Fruit fly (Drosophila melanogaster) ovary, adult (tissue): Measurements from ENCODE around the gene TBC1D5.

Experiments used
- CG17801 ChIP-seq: fragments of 200-800 bp; optimal IDR thresholded peaks from 2 replicates; lab custom pipeline; 2019; ENCODE audit warnings: missing biosample characterization, mild to moderate bottlenecking, missing genetic modification characterization, moderate library complexity; ENCODE audit not compliant: partially characterized antibody

Gene TBC1D5

DNA sequence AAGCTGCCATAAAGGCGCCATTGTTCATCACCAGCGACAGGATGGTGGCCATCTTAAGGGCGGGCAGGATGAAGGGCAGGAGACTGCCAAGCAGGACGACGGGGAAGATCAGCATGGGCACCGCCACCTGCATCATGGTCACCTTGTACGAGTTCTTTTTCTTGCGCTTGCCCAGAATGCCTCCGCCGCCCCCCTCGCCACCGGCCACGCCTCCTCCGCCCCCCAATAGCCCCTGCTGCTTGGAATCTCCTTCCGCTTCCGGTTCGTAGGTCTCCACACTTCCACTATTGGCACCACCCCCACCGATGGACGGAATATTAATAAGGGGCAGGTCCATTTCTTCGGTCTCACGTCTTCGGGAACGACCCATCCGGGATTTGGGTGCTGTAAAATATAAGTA, 13.3 kb upstream of the TBC1D5 start:
- TF ChIP-seq CG17801 (GFP tag; lab: Kevin White, UChicago) = no peak

DNA sequence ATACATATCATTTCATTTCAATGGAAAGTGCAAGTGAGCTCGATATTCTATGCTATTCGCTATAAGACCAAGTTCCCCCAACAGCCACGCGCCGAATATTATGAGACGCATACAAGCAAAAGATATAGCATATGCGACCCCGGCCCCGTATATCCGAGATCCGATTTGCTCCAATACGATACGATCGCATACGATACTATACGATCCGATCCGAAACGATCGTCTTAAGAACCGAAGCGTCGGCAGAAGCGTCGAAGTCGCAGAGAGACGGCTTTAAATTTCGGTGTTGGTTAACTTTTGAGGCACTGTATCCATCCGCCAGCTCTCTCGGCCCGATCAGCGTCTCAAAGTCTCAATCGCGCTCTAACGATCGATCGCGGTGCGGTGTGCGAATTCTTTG, 7.6 kb upstream of the TBC1D5 start, which contains the start of gene CG8630:
Gene CG8630, plus strand, starts transcription at position 303 of the 400 bp plus-strand sequence.
- no peak for TF ChIP-seq CG17801 (GFP tag; lab: Kevin White, UChicago)

DNA sequence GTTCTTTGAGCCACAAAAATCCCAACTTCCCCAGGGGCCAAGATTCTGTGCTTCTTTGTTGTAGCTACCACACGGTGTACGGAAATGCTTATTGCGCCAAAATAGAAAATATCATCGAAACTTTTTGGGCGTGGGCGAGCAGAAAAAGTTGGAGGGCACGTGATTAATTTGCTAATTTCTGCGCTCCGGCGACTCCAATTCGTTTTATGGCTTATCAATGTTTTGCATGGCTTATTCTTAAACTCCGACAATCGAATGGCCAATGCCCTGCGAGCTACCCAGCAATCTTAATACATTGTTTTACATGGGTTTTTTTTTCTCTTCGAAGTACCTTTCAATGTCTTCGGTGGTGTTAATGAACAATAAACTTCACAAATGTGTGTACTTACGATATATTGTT, 3.7 kb upstream of the TBC1D5 start:
- TF ChIP-seq CG17801 (GFP tag; lab: Kevin White, UChicago) = no peak

DNA sequence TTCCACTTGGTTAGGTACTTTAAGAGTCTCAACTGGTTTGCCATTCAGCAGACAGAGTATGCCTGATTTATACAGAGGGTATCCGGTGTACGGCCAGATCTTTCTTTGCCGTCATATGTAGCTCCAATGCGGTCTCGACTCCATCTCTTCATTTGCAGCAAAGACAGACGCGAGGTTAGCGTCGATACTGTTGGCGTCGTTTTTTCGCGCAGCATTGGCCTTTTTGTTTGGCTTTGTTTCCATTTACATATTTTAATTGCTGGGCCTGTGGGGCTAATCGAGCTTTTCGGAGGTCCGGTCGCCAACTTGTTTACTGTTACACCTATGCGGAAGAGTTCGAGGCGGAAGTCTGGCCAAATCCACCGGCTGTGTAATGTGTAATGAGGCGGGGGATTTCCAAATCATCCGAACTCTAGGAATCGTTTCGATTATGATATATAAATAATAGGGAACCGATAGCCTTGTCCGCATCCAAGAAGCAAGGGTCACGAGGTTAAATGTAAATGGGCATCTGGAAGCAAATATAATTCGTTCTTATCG, 2.5 kb upstream of the TBC1D5 start:
- TF ChIP-seq CG17801 (GFP tag; lab: Kevin White, UChicago) = no peak

DNA sequence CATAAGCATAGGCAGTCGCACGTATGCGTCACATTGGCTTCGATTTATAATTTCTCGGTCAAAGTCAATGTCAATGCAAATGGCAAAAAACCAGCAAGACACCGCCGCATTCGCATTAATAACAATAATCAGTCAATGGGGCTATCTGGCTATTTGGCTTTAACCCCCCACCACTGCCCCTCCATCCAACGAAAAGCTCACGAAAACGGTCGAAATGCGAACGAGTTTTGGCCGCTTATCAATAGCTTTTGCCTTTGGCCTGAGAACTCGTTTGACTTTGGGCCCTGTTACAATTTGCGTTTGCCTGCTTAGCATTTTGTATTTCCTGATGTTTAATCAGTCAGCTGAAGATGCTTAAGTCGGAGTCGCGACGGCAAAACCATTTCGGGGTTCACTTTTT, 1.7 kb upstream of the TBC1D5 start:
- no peak for TF ChIP-seq CG17801 (GFP tag; lab: Kevin White, UChicago)

DNA sequence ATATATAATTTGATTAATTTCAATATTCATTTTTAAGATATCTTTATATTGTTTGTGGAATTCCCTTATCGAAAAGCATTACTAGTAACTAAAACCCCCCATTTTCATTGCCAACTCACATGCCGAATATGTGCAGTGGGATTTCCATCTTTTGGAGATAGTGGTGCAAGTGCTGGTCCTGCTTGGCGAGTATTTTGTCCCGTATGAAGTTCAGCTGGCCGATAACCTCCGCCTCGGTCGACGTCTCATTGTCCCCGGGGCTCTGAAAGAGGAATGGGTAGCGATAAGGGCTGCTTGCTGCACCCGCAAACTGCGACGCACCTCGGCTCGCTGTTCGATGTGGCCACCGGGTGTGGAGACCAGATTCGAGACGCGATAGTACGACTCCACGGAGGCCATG, 1.2 kb downstream of the TBC1D5 start:
- TF ChIP-seq CG17801 (GFP tag; lab: Kevin White, UChicago) = no peak

DNA sequence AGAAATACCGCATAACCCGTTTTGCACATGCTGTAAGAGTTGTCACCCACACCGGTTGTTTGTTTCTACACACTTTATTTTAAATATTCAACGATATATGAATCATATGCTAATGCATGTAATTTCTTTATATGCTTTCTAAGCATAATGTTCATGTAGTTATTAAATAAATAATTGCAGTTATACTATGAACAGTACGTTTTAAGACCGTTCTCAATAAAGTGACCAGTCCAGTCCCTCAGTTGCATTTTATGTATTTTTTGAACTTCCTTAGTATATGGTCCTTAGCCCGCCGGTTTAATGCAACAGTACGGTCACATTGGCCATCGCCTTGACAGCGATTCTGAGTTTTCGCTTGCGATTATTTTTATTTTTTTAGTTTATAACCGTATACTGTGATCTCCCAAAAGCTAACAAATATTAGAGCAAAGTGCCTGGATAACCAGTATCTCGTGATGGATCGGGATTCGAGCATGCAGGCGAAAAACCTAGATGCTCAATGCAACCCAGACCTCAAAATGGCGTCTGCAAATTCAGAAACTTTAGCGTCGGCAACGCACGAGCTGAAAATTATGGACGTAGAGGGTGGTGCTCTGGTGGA, 7.7 kb downstream of the TBC1D5 start, which contains the start of gene Ravus:
Gene Ravus, minus strand, starts transcription at position 1 of the 601 bp plus-strand sequence.
- TF ChIP-seq CG17801 (GFP tag; lab: Kevin White, UChicago) = peak; percentile 10

DNA sequence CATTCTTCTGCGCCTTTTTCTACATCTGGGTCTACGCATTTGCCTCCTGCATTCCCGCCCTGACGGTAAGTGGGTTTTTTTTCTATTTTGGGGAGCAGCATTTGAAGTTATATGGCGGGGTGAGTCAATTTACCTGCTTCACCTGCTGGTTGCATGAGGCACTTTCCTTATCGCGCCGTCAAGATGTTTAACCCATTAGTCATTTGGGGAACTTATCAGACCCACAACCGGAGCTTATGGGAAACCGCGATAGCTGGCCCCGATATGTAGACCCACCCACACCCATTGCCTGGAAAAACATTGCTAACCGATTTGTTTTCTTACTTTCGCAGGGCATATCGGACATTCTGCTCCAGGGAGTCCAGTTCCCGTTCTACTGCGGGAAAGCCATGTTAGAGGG, 10.1 kb downstream of the TBC1D5 start:
- no peak for TF ChIP-seq CG17801 (GFP tag; lab: Kevin White, UChicago)

DNA sequence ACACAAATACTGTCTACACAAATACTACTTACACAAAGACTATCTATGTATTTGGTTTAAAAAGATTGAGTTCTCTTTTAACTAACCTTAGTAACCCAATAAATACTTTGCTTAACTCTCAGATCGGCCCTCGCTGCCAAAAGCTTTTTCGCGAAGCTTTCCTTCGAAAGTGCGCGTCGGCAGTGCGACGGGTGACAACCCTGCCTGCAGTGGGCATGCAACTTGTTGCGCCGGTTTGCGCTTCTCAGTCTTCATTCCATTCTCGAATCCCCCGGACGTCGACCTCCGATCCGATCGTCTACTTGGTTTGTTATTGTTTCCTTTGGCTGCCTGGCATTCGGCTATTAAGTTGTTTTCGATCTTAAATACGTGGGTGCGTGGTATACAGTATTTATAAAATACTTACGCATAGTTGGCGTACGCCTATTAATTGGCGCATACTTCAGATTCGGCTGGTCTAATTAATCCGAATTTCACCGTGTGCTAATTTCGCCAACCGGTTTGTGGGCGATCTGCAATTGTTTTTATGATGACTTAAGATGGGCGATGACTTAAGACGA, 11.6 kb downstream of the TBC1D5 start, which contains the start of gene CG11686:
Gene CG11686, plus strand, starts transcription at position 243 of the 560 bp plus-strand sequence.
- TF ChIP-seq CG17801 (GFP tag; lab: Kevin White, UChicago) = peak; percentile 16

DNA sequence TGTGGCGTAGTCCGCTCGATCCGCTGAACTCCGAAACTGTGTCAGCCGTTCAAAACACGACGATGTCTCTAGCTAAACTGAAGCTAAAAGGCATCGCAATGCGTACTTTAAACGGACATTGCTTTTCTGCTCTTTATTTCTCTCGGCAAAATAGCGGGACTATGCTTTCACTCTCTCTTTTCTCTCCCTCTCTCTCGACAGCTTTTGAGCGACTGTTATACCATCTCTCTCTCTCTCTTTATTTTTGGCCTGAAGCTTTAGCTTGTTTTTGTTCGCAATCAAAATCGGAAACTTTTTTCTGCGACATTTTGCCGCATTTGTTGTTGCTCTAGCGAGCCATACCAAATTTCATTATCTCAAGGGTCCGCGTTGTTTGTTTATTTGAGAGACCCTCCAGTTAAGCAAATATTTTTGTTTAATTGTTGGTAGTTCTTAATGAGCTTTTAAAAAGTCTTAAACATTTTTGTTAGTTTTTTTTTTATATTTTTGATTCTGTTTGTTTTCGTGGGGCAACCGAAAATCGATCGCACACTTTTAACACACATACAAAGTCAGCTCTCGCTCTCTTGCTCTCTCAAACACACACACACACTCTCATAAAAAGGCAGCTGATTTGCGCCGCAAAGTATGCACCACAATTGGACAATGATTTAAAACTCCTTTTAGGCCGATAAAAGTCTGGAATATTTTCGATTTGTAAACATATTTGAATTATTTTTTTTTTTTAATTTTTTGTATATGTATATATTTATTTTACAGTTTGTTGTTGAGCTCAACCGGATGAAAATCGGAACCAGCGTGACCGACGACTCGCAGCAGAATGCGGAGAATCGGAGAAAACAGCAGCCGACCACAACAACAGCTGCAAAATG, 12.9 kb downstream of the TBC1D5 start, which contains the start of gene Ace:
Gene Ace, minus strand, starts transcription at position 822 of the 872 bp plus-strand sequence.
- no peak for TF ChIP-seq CG17801 (GFP tag; lab: Kevin White, UChicago)

DNA sequence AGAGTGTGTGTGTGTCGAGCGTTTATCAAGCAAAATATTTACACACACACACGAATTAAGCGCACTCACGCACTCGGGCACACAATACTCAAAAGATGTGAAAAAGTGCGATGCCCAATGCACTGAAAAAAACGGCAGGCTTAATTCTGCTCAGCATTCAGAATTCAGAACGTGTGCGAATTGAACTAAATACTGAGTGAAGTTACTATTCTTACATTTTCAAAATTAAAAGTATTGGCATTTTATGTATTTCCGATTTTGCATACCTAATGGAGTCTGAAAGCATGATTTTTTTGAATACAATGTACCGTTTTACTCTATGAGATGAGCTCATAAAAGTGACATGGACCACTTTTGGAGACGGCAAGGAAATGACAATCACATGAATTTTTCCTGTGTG, 14.7 kb downstream of the TBC1D5 start:
- no peak for TF ChIP-seq CG17801 (GFP tag; lab: Kevin White, UChicago)

DNA sequence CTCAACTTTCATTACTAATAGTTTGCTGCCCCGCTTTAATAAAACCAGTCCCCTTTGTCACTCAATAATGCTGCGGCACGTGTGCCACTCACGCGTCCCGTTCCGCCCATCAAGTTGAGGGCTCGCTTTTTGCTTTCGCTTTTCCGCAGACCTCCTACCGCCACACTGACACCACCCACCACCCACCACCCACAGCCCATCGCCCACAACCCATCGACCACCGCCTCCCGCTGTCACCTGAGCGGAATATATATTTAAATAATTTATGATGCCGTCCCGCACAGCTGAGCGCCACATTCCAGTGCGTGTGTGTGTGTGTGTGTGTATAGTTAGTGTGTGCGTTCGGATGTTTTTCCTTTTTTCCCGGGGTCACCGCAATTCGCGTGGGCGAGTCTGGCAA, 30.1 kb downstream of the TBC1D5 start:
- no peak for TF ChIP-seq CG17801 (GFP tag; lab: Kevin White, UChicago)

DNA sequence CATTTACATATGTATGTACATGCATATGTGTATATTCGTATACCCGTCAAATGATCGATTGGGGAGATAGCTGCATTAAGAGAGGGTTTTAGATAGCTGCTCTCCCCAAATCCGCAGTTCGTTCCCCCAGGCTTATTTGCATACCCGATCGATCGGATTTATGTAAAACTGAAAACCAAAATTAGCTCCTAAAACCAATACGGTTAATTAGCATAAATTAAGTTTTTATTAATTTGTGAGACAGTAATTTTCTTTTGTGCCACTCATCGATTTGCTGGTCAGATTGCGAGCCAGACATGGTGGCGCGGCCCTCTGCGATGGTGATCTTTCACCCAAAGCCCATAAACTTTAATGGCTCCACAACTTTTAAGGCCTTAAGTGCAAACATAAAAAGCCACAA, 40.6 kb downstream of the TBC1D5 start:
- no peak for TF ChIP-seq CG17801 (GFP tag; lab: Kevin White, UChicago)

DNA sequence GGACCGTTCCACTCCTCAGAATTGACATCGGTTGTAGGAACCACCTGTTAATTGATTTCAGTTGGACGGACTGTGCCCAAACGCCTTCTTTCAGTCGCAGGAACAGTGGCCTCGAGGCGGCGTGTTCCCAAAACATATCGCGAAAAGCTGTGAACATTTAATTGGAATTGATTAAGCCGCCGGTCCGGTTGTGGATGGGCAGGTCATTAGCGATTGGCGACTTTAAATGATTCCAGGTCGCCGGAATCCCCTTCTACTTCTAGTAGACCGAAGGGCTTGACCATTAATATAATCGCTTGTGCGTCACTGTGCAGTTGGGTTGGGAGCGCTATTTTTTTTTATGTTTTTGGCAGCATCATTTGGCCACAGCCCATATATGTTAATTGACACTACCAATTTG, 50.0 kb downstream of the TBC1D5 start:
- no peak for TF ChIP-seq CG17801 (GFP tag; lab: Kevin White, UChicago)

DNA sequence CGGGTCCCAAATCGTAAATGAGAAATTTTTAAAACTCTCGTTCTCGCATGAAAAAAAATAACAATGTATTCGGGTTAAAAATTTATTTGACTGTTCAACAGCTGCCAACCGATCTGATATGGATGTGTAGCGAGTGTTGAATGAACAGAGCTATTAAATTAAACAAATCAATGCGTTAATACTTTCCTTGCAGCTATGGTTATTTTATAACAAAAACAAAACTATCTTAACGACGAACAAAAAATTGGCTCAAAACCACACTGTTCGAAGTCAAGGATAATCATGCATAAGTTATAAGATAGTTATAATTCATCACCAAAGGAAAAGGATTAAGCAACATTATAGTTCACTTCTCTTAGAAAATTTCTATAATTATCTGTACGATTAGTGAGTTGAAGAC, 51.3 kb downstream of the TBC1D5 start, which contains the start of gene CG8476:
Gene CG8476, minus strand, starts transcription at position 101 of the 400 bp plus-strand sequence.
- no peak for TF ChIP-seq CG17801 (GFP tag; lab: Kevin White, UChicago)
